Worm (Caenorhabditis elegans): ENCODE results near the gene polq-1.

ce11 chrIII:5838159-5839046, 35.4 kb upstream of the polq-1 start:
- TF ChIP-seq hlh-30 (tag; optimal IDR thresholded peaks at IDR 0.05; ENCODE audit: insufficient read depth) (no peak), ceh-6 (GFP tag; optimal IDR thresholded peaks at IDR 0.05) (no peak), ama-1 (optimal IDR thresholded peaks at IDR 0.05) (no peak), nfya-1 (tag; optimal IDR thresholded peaks at IDR 0.05) (no peak), eyg-1 (tag; optimal IDR thresholded peaks at IDR 0.05) (no peak), C38D4.7 (GFP tag; optimal IDR thresholded peaks at IDR 0.05) (no peak), tbx-2 (tag; optimal IDR thresholded peaks at IDR 0.05) (no peak), hlh-8 (tag; optimal IDR thresholded peaks at IDR 0.05) (no peak), ref-2 (tag; optimal IDR thresholded peaks at IDR 0.05) (no peak), pros-1 (tag; optimal IDR thresholded peaks at IDR 0.05) (no peak)

All from whole organism, late embryonic.